Worm (Caenorhabditis elegans): ENCODE results near the gene rps-9.

The rps-9 gene

ce11 chrII:11103052-11103451 is 23.1 kb downstream of the rps-9 start:
- TF ChIP-seq fkh-10 (GFP tag; optimal IDR thresholded peaks at IDR 0.05), result no peak
- TF ChIP-seq nhr-11 (tag; optimal IDR thresholded peaks at IDR 0.05), result no peak
- peak; percentile 58 to 80 (median 73) for TF ChIP-seq dpl-1 (GFP tag; optimal IDR thresholded peaks at IDR 0.05)
- TF ChIP-seq nhr-19 (GFP tag; conservative IDR thresholded peaks at IDR 0.05), result peak; percentile 6; the same call in 1 of the 2 replicates
- TF ChIP-seq xbp-1 (tag; optimal IDR thresholded peaks at IDR 0.05), result peak; percentile 17
- TF ChIP-seq ceh-82 (tag; optimal IDR thresholded peaks at IDR 0.05), result peak in 2 of 3 experiments; percentile 9 to 73
- TF ChIP-seq nhr-47 (tag; optimal IDR thresholded peaks at IDR 0.05), result peak; percentile 51
- no peak for TF ChIP-seq dsc-1 (tag; optimal IDR thresholded peaks at IDR 0.05)
- no peak for TF ChIP-seq aly-2 (tag; optimal IDR thresholded peaks at IDR 0.05)
- peak in 2 of 6 experiments; percentile 10 to 39 for TF ChIP-seq elt-3 (tag; optimal IDR thresholded peaks at IDR 0.05)
- TF ChIP-seq alr-1 (tag; optimal IDR thresholded peaks at IDR 0.05; ENCODE audit: borderline replicate concordance), result no peak
- TF ChIP-seq lin-14 (GFP tag; optimal IDR thresholded peaks at IDR 0.05), result peak; percentile 94
- peak; percentile 55 for TF ChIP-seq lin-13 (GFP tag; optimal IDR thresholded peaks at IDR 0.05)
- TF ChIP-seq rnt-1 (tag; optimal IDR thresholded peaks at IDR 0.05), result peak; percentile 66
- peak; percentile 22 for TF ChIP-seq tbx-2 (tag; optimal IDR thresholded peaks at IDR 0.05)
- no peak for TF ChIP-seq irx-1 (tag; optimal IDR thresholded peaks at IDR 0.05)
- TF ChIP-seq ztf-11 (tag; optimal IDR thresholded peaks at IDR 0.05), result no peak
- peak; percentile 70 for TF ChIP-seq snu-23 (GFP tag; optimal IDR thresholded peaks at IDR 0.05)
- no peak for TF ChIP-seq zag-1 (tag; optimal IDR thresholded peaks at IDR 0.05)
- peak; percentile 67 to 88 for TF ChIP-seq lsy-2 (tag; optimal IDR thresholded peaks at IDR 0.05)
- TF ChIP-seq nhr-77 (tag; optimal IDR thresholded peaks at IDR 0.05), result peak; percentile 32
- TF ChIP-seq mef-2 (tag; optimal IDR thresholded peaks at IDR 0.05), result no peak
- peak; percentile 38 for TF ChIP-seq swsn-7 (tag; optimal IDR thresholded peaks at IDR 0.05)
- no peak for TF ChIP-seq hlh-4 (tag; optimal IDR thresholded peaks at IDR 0.05)
- TF ChIP-seq C04F5.9 (tag; optimal IDR thresholded peaks at IDR 0.05), result no peak
- TF ChIP-seq sup-37 (GFP tag; optimal IDR thresholded peaks at IDR 0.05), result no peak
- TF ChIP-seq nhr-84 (tag; optimal IDR thresholded peaks at IDR 0.05), result no peak
- no peak for TF ChIP-seq nhr-28 (tag; optimal IDR thresholded peaks at IDR 0.05)
- no peak for TF ChIP-seq zip-4 (GFP tag; optimal IDR thresholded peaks at IDR 0.05)
- peak; percentile 78 for TF ChIP-seq blmp-1 (tag; optimal IDR thresholded peaks at IDR 0.05)
- TF ChIP-seq nhr-20 (tag; optimal IDR thresholded peaks at IDR 0.05), result peak; percentile 68
- peak; percentile 53 for TF ChIP-seq fkh-8 (tag; optimal IDR thresholded peaks at IDR 0.05)
- TF ChIP-seq pag-3 (tag; optimal IDR thresholded peaks at IDR 0.05; ENCODE audit: borderline replicate concordance, insufficient read depth), result no peak
- no peak for TF ChIP-seq elt-2 (tag; optimal IDR thresholded peaks at IDR 0.05)
- no peak for TF ChIP-seq egl-13 (tag; optimal IDR thresholded peaks at IDR 0.05)
- no peak for TF ChIP-seq ceh-88 (GFP tag; IDR thresholded peaks at IDR 0.05)
- TF ChIP-seq C34B4.2 (tag; optimal IDR thresholded peaks at IDR 0.05), result no peak
- TF ChIP-seq snpc-4 (tag; optimal IDR thresholded peaks at IDR 0.05), result no peak
- TF ChIP-seq unc-30 (tag; optimal IDR thresholded peaks at IDR 0.05), result no peak
- TF ChIP-seq sox-4 (tag; optimal IDR thresholded peaks at IDR 0.05), result no peak
- TF ChIP-seq hpl-2 (GFP tag; optimal IDR thresholded peaks at IDR 0.05), result no peak
- TF ChIP-seq ceh-90 (tag; optimal IDR thresholded peaks at IDR 0.05), result no peak
- TF ChIP-seq fkh-4 (tag; optimal IDR thresholded peaks at IDR 0.05; ENCODE audit: borderline replicate concordance), result no peak
- no peak for TF ChIP-seq ceh-63 (GFP tag; optimal IDR thresholded peaks at IDR 0.05)
- TF ChIP-seq fos-1 (tag; optimal IDR thresholded peaks at IDR 0.05), result no peak
- TF ChIP-seq isw-1 (GFP tag; IDR thresholded peaks at IDR 0.05), result peak; percentile 26
- TF ChIP-seq pqm-1 (tag; optimal IDR thresholded peaks at IDR 0.05), result no peak
- TF ChIP-seq vab-15 (tag; optimal IDR thresholded peaks at IDR 0.05), result no peak
- TF ChIP-seq sptf-1 (tag; optimal IDR thresholded peaks at IDR 0.05), result no peak
- TF ChIP-seq unc-62 (GFP tag; optimal IDR thresholded peaks at IDR 0.05), result no peak
- TF ChIP-seq lin-39 (tag; optimal IDR thresholded peaks at IDR 0.05), result no peak
- peak in 1 of 2 experiments; percentile 51 for TF ChIP-seq mdl-1 (tag; optimal IDR thresholded peaks at IDR 0.05)
- TF ChIP-seq lir-3 (tag; optimal IDR thresholded peaks at IDR 0.05; ENCODE audit: poor library complexity), result no peak

All from whole organism, L1 larva.